Fruit fly (Drosophila melanogaster): Measurements from ENCODE around the gene RpL3.
A peak's percentile ranks its signal among the peaks of the same experiment; 100 is the strongest.

The RpL3 gene

dm6 chr3R:11236041-11236440 lies 14.3 kb downstream of the RpL3 start, which contains the start of gene CG31441 (continued):
- TF ChIP-seq insv (GFP tag; optimal IDR thresholded peaks at IDR 0.05) = no peak
- no peak for TF ChIP-seq Ptx1 (GFP tag; IDR thresholded peaks at IDR 0.05)
- no peak for TF ChIP-seq CG8290 (GFP tag; optimal IDR thresholded peaks at IDR 0.05)
- TF ChIP-seq CG8290 (tag; optimal IDR thresholded peaks at IDR 0.05) = no peak
- TF ChIP-seq vvl (GFP tag; IDR thresholded peaks at IDR 0.05) = 0 out of 2 replicates have a peak, but pooled peaks have one; percentile 10
- no peak for TF ChIP-seq CG11247 (GFP tag; IDR thresholded peaks at IDR 0.05)
- peak; percentile 81 for TF ChIP-seq E2f2 (GFP tag; IDR thresholded peaks at IDR 0.05)
- no peak for TF ChIP-seq CG12219 (GFP tag; optimal IDR thresholded peaks at IDR 0.05)
- peak; percentile 6 for TF ChIP-seq Lhr (GFP tag; optimal IDR thresholded peaks at IDR 0.05)
- no peak for TF ChIP-seq CG8944 (GFP tag; optimal IDR thresholded peaks at IDR 0.05)
- TF ChIP-seq grau (tag; optimal IDR thresholded peaks at IDR 0.05) = no peak
- no peak for TF ChIP-seq CG13424 (tag; optimal IDR thresholded peaks at IDR 0.05)
- TF ChIP-seq CG17385 (GFP tag; optimal IDR thresholded peaks at IDR 0.05) = peak; percentile 52
- 0 out of 4 replicates have a peak, but pooled peaks have one; percentile 62 for TF ChIP-seq chinmo (GFP tag; IDR thresholded peaks at IDR 0.05; ENCODE audit: partially characterized antibody)
- TF ChIP-seq esg (GFP tag; conservative IDR thresholded peaks at IDR 0.05) = no peak
- TF ChIP-seq Dp (GFP tag; optimal IDR thresholded peaks at IDR 0.05) = peak; percentile 69
- no peak for TF ChIP-seq CG12236 (GFP tag; optimal IDR thresholded peaks at IDR 0.05)
- TF ChIP-seq Doc3 (GFP tag; IDR thresholded peaks at IDR 0.05; ENCODE audit: partially characterized antibody) = peak; percentile 56; the same call in 1 of the 3 replicates
- no peak for TF ChIP-seq CG10267 (tag; optimal IDR thresholded peaks at IDR 0.05)
- TF ChIP-seq CG14710 (tag; optimal IDR thresholded peaks at IDR 0.05) = peak; percentile 99
- TF ChIP-seq hbn (GFP tag; IDR thresholded peaks at IDR 0.05; ENCODE audit: partially characterized antibody) = peak; percentile 63
- no peak for TF ChIP-seq bcd (GFP tag; optimal IDR thresholded peaks at IDR 0.05)
- TF ChIP-seq CG2129 (GFP tag; IDR thresholded peaks at IDR 0.05; ENCODE audit: partially characterized antibody) = no peak
- TF ChIP-seq trem (tag; optimal IDR thresholded peaks at IDR 0.05) = peak; percentile 20
- no peak for TF ChIP-seq CG17612 (GFP tag; IDR thresholded peaks at IDR 0.05)
- TF ChIP-seq CG9817 (tag; optimal IDR thresholded peaks at IDR 0.05) = no peak
- peak; percentile 7 for TF ChIP-seq CG12659 (GFP tag; optimal IDR thresholded peaks at IDR 0.05)
- TF ChIP-seq bsh (GFP tag; optimal IDR thresholded peaks at IDR 0.05) = no peak
- TF ChIP-seq Mrtf (GFP tag; IDR thresholded peaks at IDR 0.05) = no peak
- TF ChIP-seq Ets97D (GFP tag; optimal IDR thresholded peaks at IDR 0.05) = peak; percentile 8
- TF ChIP-seq Awh (GFP tag; IDR thresholded peaks at IDR 0.05) = no peak
- no peak for TF ChIP-seq CG2678 (tag; optimal IDR thresholded peaks at IDR 0.05)
- TF ChIP-seq bbx (GFP tag; IDR thresholded peaks at IDR 0.05; ENCODE audit: partially characterized antibody) = peak; percentile 49; the same call in 1 of the 2 replicates
- peak; percentile 19 for TF ChIP-seq pfk (GFP tag; optimal IDR thresholded peaks at IDR 0.05)
- peak; percentile 26 for TF ChIP-seq B-H2 (GFP tag; optimal IDR thresholded peaks at IDR 0.05)
- TF ChIP-seq ato (GFP tag; IDR thresholded peaks at IDR 0.05; ENCODE audit: partially characterized antibody) = peak; percentile 30; the same call in 1 of the 2 replicates
- TF ChIP-seq CG17568 (GFP tag; optimal IDR thresholded peaks at IDR 0.05) = no peak
- TF ChIP-seq dati (GFP tag; IDR thresholded peaks at IDR 0.05) = no peak
- no peak for TF ChIP-seq CG10274 (GFP tag; optimal IDR thresholded peaks at IDR 0.05)
- TF ChIP-seq CG17186 (GFP tag; optimal IDR thresholded peaks at IDR 0.05) = no peak
- no peak for TF ChIP-seq CG11695 (GFP tag; IDR thresholded peaks at IDR 0.05)
- peak; percentile 42 for TF ChIP-seq CG2116 (GFP tag; optimal IDR thresholded peaks at IDR 0.05)
- TF ChIP-seq MESR4 (GFP tag; optimal IDR thresholded peaks at IDR 0.05) = peak; percentile 18
- no peak for TF ChIP-seq Trl (optimal IDR thresholded peaks at IDR 0.05)
- no peak for TF ChIP-seq Trl (GFP tag; optimal IDR thresholded peaks at IDR 0.05)
- TF ChIP-seq tup (GFP tag; optimal IDR thresholded peaks at IDR 0.05) = no peak
- TF ChIP-seq CG11560 (tag; IDR thresholded peaks at IDR 0.05) = no peak
- no peak for TF ChIP-seq CG7963 (GFP tag; IDR thresholded peaks at IDR 0.05; ENCODE audit: partially characterized antibody)
- peak; percentile 49 for TF ChIP-seq pzg (GFP tag; optimal IDR thresholded peaks at IDR 0.05)
- TF ChIP-seq ac (GFP tag; optimal IDR thresholded peaks at IDR 0.05) = no peak
